Worm (Caenorhabditis elegans) whole organism, mixed stage, embryonic: Measurements from ENCODE around the gene srd-70.

Experiments used
- M03D4.4 ChIP-seq: sonication (generic microtip); optimal IDR thresholded peaks from 2 replicates; lab custom pipeline; 2017; ENCODE audit warnings: mild to moderate bottlenecking, missing genetic modification characterization, missing compliant biosample characterization
- bed-3 ChIP-seq: fragments of 200-800 bp; sonication (Bioruptor generic); optimal IDR thresholded peaks from 3 replicates; lab custom pipeline; 2018; ENCODE audit warnings: mild to moderate bottlenecking, missing genetic modification characterization, moderate library complexity, missing compliant biosample characterization
- blmp-1 ChIP-seq: fragments of 150-350 bp; optimal IDR thresholded peaks from 2 replicates; lab custom pipeline; 2014; ENCODE audit warnings: missing biosample characterization, missing genetic modification characterization
- ceh-39 ChIP-seq: fragments of 150-350 bp; optimal IDR thresholded peaks from 2 replicates; lab custom pipeline; 2014; ENCODE audit warnings: missing biosample characterization, missing genetic modification characterization
- ceh-43 ChIP-seq: fragments of 200-800 bp; sonication (Bioruptor generic); optimal IDR thresholded peaks from 2 replicates; lab custom pipeline; 2018; ENCODE audit warnings: mild to moderate bottlenecking, missing genetic modification characterization, moderate library complexity, missing compliant biosample characterization
- ceh-83 ChIP-seq: fragments of 200-800 bp; sonication (Bioruptor generic); optimal IDR thresholded peaks from 2 replicates; lab custom pipeline; 2018; ENCODE audit warnings: mild to moderate bottlenecking, missing genetic modification characterization, missing compliant biosample characterization
- ces-1 ChIP-seq: fragments of 150-350 bp; optimal IDR thresholded peaks from 2 replicates; lab custom pipeline; 2014; ENCODE audit warnings: missing biosample characterization, missing genetic modification reagents, missing genetic modification characterization
- cnd-1 ChIP-seq: fragments of 200-800 bp; sonication (Bioruptor generic); optimal IDR thresholded peaks from 2 replicates; lab custom pipeline; 2018; ENCODE audit warnings: mild to moderate bottlenecking, missing genetic modification characterization, missing compliant biosample characterization
- drap-1 ChIP-seq: fragments of 200-800 bp; sonication (Bioruptor generic); optimal IDR thresholded peaks from 3 replicates; lab custom pipeline; 2018; ENCODE audit warnings: mild to moderate bottlenecking, missing genetic modification characterization, missing compliant biosample characterization
- elt-1 ChIP-seq: sonication (generic microtip); optimal IDR thresholded peaks from 2 replicates; lab custom pipeline; 2017; ENCODE audit warnings: missing genetic modification characterization, mild to moderate bottlenecking, missing compliant biosample characterization, antibody characterized with exemption, moderate library complexity, borderline replicate concordance; ENCODE audit not compliant: insufficient read depth
- elt-3 ChIP-seq: fragments of 150-350 bp; optimal IDR thresholded peaks from 2 replicates; lab custom pipeline; 2014; ENCODE audit warnings: missing biosample characterization, missing genetic modification characterization
- flh-1 ChIP-seq: fragments of 200-800 bp; sonication (Bioruptor generic); optimal IDR thresholded peaks from 2 replicates; lab custom pipeline; 2018; ENCODE audit warnings: mild to moderate bottlenecking, missing genetic modification characterization, moderate library complexity, missing compliant biosample characterization
- ham-2 ChIP-seq: fragments of 200-800 bp; sonication (Bioruptor generic); optimal IDR thresholded peaks from 2 replicates; lab custom pipeline; 2018; ENCODE audit warnings: mild to moderate bottlenecking, missing genetic modification characterization, missing compliant biosample characterization
- hlh-1 ChIP-seq: fragments of 150-350 bp; optimal IDR thresholded peaks from 2 replicates; lab custom pipeline; 2014; ENCODE audit warnings: missing biosample characterization, missing genetic modification reagents, missing genetic modification characterization
- lin-13 ChIP-seq: fragments of 150-350 bp; optimal IDR thresholded peaks from 2 replicates; lab custom pipeline; 2014; ENCODE audit warnings: missing biosample characterization, missing genetic modification characterization
- lin-32 ChIP-seq: fragments of 200-800 bp; sonication (Bioruptor generic); optimal IDR thresholded peaks from 2 replicates; lab custom pipeline; 2018; ENCODE audit warnings: mild to moderate bottlenecking, missing genetic modification characterization, missing compliant biosample characterization
- lsy-2 ChIP-seq: fragments of 150-350 bp; optimal IDR thresholded peaks from 2 replicates; lab custom pipeline; 2014; ENCODE audit warnings: missing biosample characterization, missing genetic modification characterization
- mab-5 ChIP-seq: fragments of 150-350 bp; optimal IDR thresholded peaks from 2 replicates; lab custom pipeline; 2014; ENCODE audit warnings: missing biosample characterization, missing genetic modification characterization
- mep-1 ChIP-seq: fragments of 150-350 bp; optimal IDR thresholded peaks from 2 replicates; lab custom pipeline; 2017; ENCODE audit warnings: missing biosample characterization, missing genetic modification reagents, missing genetic modification characterization, inconsistent platforms
- mls-2 ChIP-seq: sonication (generic microtip); optimal IDR thresholded peaks from 2 replicates; lab custom pipeline; 2016; ENCODE audit warnings: mild to moderate bottlenecking, missing genetic modification characterization, moderate library complexity, missing compliant biosample characterization
- nhr-12 ChIP-seq: fragments of 150-350 bp; optimal IDR thresholded peaks from 2 replicates; lab custom pipeline; 2014; ENCODE audit warnings: missing biosample characterization, missing genetic modification characterization
- nhr-2 ChIP-seq: fragments of 150-350 bp; optimal IDR thresholded peaks from 2 replicates; lab custom pipeline; 2014; ENCODE audit warnings: missing biosample characterization, missing genetic modification characterization
- nhr-237 ChIP-seq: fragments of 150-350 bp; optimal IDR thresholded peaks from 2 replicates; lab custom pipeline; 2014; ENCODE audit warnings: missing biosample characterization, missing genetic modification characterization
- nhr-28 ChIP-seq: fragments of 150-350 bp; optimal IDR thresholded peaks from 2 replicates; lab custom pipeline; 2014; ENCODE audit warnings: missing biosample characterization, missing genetic modification characterization
- nhr-76 ChIP-seq: sonication (generic microtip); optimal IDR thresholded peaks from 2 replicates; lab custom pipeline; 2017; ENCODE audit warnings: missing biosample characterization, missing genetic modification characterization
- pha-4 ChIP-seq: fragments of 150-350 bp; optimal IDR thresholded peaks from 2 replicates; lab custom pipeline; 2018; ENCODE audit warnings: missing biosample characterization, missing genetic modification reagents, missing genetic modification characterization
- sem-2 ChIP-seq: fragments of 200-800 bp; sonication (Bioruptor generic); optimal IDR thresholded peaks from 2 replicates; lab custom pipeline; 2018; ENCODE audit warnings: mild to moderate bottlenecking, missing genetic modification characterization, missing compliant biosample characterization
- snpc-4 ChIP-seq: fragments of 150-350 bp; optimal IDR thresholded peaks from 2 replicates; lab custom pipeline; 2014; ENCODE audit warnings: missing biosample characterization, missing genetic modification characterization
- sptf-1 ChIP-seq: sonication (generic microtip); optimal IDR thresholded peaks from 2 replicates; lab custom pipeline; 2017; ENCODE audit warnings: mild to moderate bottlenecking, missing genetic modification characterization, moderate library complexity, missing compliant biosample characterization
- tbx-8 ChIP-seq: fragments of 200-800 bp; sonication (Bioruptor generic); optimal IDR thresholded peaks from 2 replicates; lab custom pipeline; 2018; ENCODE audit warnings: mild to moderate bottlenecking, missing genetic modification characterization, moderate library complexity, missing compliant biosample characterization
- unc-120 ChIP-seq: sonication (generic microtip); optimal IDR thresholded peaks from 2 replicates; lab custom pipeline; 2017; ENCODE audit warnings: missing genetic modification characterization, missing compliant biosample characterization; ENCODE audit not compliant: poor library complexity, severe bottlenecking
- unc-39 ChIP-seq: fragments of 150-350 bp; optimal IDR thresholded peaks from 2 replicates; lab custom pipeline; 2014; ENCODE audit warnings: missing biosample characterization, missing genetic modification characterization
- unc-62 ChIP-seq: fragments of 150-350 bp; optimal IDR thresholded peaks from 2 replicates; lab custom pipeline; 2014; ENCODE audit warnings: missing biosample characterization, missing genetic modification reagents, missing genetic modification characterization
- zip-8 ChIP-seq: fragments of 150-350 bp; optimal IDR thresholded peaks from 2 replicates; lab custom pipeline; 2014; ENCODE audit warnings: missing biosample characterization, missing genetic modification characterization
- ztf-11 ChIP-seq: fragments of 150-350 bp; optimal IDR thresholded peaks from 2 replicates; lab custom pipeline; 2014; ENCODE audit warnings: missing biosample characterization, missing genetic modification characterization

The srd-70 gene

DNA sequence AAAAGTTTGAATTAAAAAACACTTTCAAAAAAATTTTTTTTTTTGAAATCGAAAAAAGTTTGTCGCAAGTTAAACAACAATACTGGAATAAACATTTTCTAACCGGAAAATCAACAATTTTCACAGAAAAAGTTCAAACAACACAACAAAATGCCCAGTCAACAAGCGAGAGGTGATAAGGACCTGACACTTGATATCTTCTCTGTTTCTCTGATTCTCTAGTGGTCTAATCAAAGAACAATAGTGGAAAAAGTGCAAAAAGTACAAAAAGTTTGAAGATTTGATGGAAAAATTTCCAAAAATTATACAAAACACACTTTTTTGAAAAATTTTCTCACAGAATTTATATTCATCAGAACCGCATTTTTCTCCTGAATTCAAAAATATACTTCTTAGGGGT, 30.5 kb upstream of the srd-70 start:
- TF ChIP-seq elt-1 (tag; lab: Kevin White, UChicago) (no peak), lin-32 (GFP tag; lab: Kevin White, UChicago) (no peak), M03D4.4 (tag; lab: Kevin White, UChicago) (no peak), pha-4 (tag; lab: Kevin White, UChicago) (no peak)
- TF ChIP-seq, all 35 proteins: peak for 0

DNA sequence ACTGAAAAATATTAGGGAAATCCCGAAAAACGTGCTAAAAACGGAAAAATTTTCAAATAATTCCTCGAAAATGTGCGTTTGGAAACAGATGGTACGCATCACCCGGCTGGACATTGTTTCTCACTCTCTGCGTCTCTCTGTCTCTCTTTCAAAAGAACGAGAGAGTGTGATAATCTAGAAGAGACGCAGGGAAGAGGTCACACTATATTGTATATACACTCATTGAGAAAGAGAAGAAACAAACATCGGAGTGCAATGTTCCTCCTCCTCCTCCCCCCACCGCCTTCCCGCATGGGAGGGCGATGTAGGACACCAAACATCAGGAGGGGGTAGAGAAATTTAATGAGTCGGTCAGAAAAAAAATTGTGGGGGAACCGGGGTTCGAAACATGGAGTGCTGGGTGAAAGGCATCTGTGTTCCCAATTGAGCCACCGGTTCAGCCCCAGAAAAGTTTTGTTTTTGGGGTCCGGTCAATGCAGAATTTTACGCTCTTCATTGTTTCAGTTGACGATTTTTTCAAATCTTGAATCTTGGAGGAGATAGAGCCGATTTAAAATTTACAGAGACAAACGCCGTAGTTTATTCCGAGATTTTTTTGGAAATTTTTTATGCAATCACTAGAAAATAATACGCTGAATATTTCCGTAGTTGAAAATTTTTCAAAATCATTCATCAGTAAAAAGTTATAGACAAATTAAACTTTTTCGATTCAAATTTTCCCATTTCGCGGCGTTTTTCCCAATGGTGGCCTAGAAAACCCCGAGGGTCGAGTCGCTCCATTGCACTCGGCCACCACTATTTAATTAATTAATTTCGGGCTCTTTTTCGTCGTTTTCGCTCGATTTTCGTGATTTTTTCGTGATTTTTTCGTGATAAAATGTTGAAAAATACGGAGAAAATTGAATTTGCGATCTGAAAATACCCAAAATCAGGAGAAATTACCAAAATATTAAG, 29.4 kb upstream of the srd-70 start:
- TF ChIP-seq unc-120 (peak; percentile 69), flh-1 (no peak), ztf-11 (tag; lab: Kevin White, UChicago) (no peak), drap-1 (GFP tag; lab: Kevin White, UChicago) (peak; percentile 6), cnd-1 (peak; percentile 87), mab-5 (tag; lab: Kevin White, UChicago) (no peak), blmp-1 (no peak), unc-62 (GFP tag; lab: Kevin White, UChicago) (peak; percentile 32), mls-2 (tag; lab: Kevin White, UChicago) (peak; percentile 37), unc-39 (tag; lab: Kevin White, UChicago) (no peak), lin-13 (tag; lab: Kevin White, UChicago) (no peak), ceh-43 (GFP tag; lab: Kevin White, UChicago) (no peak), nhr-237 (tag; lab: Kevin White, UChicago) (peak; percentile 32), elt-1 (tag; lab: Kevin White, UChicago) (no peak), sem-2 (no peak), nhr-28 (tag; lab: Kevin White, UChicago) (no peak), snpc-4 (tag; lab: Kevin White, UChicago) (no peak), ceh-83 (GFP tag; lab: Kevin White, UChicago) (no peak), nhr-76 (tag; lab: Kevin White, UChicago) (no peak), zip-8 (tag; lab: Kevin White, UChicago) (no peak), M03D4.4 (tag; lab: Kevin White, UChicago) (peak; percentile 35), ham-2 (GFP tag; lab: Kevin White, UChicago) (no peak), elt-3 (tag; lab: Kevin White, UChicago) (no peak), tbx-8 (GFP tag; lab: Kevin White, UChicago) (no peak), bed-3 (GFP tag; lab: Kevin White, UChicago) (no peak), nhr-12 (tag; lab: Kevin White, UChicago) (no peak), pha-4 (tag; lab: Kevin White, UChicago) (peak; percentile 76), mep-1 (tag; lab: Kevin White, UChicago) (peak; percentile 63), ces-1 (GFP tag; lab: Kevin White, UChicago) (peak; percentile 80), ceh-39 (tag; lab: Kevin White, UChicago) (no peak), nhr-2 (tag; lab: Kevin White, UChicago) (peak; percentile 45), hlh-1 (no peak), lin-32 (GFP tag; lab: Kevin White, UChicago) (peak; percentile 68), sptf-1 (tag; lab: Kevin White, UChicago) (peak; percentile 61), lsy-2 (tag; lab: Kevin White, UChicago) (peak; percentile 42)

DNA sequence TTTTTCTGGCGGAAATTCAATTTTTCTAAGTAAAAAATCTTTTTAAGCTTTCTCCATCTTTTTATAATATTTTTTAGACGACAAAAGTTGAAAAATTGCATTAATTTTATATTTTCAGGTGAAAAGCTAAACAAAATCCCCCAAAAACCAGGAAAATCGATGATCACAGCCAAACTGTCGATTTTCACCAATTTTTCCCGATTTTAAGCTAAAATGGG, 28.8 kb upstream of the srd-70 start, which contains the start of the genes fce-2 and F48F5.8:
Gene fce-2 (plus strand): TSS at position 119 of the 218 bp plus-strand sequence.
Gene F48F5.8 (plus strand): TSS at position 160 of the 218 bp plus-strand sequence.
- TF ChIP-seq nhr-237 (tag; lab: Kevin White, UChicago) (no peak), ztf-11 (tag; lab: Kevin White, UChicago) (no peak), zip-8 (tag; lab: Kevin White, UChicago) (no peak), lsy-2 (tag; lab: Kevin White, UChicago) (no peak), elt-3 (tag; lab: Kevin White, UChicago) (no peak), mls-2 (tag; lab: Kevin White, UChicago) (no peak), nhr-2 (tag; lab: Kevin White, UChicago) (no peak), elt-1 (tag; lab: Kevin White, UChicago) (no peak), blmp-1 (no peak), nhr-76 (tag; lab: Kevin White, UChicago) (no peak), nhr-28 (tag; lab: Kevin White, UChicago) (no peak), sem-2 (no peak)
